Worm (Caenorhabditis elegans) whole organism, L4 larva: ENCODE data around the gene Y47D3A.31.
A peak's percentile ranks its signal among the peaks of the same experiment; 100 is the strongest.

Experiments used
- aha-1 ChIP-seq: fragments of 150-350 bp; peaks from one replicate; lab custom pipeline; 2014; ENCODE audit warnings: missing biosample characterization, missing genetic modification characterization
- ama-1 ChIP-seq: fragments of 150-350 bp; optimal IDR thresholded peaks from 2 replicates; lab custom pipeline; 2014; ENCODE audit warnings: inconsistent platforms, mixed read lengths
- ceh-82 ChIP-seq: sonication (generic microtip); optimal IDR thresholded peaks from 2 replicates; lab custom pipeline; 2017; ENCODE audit warnings: missing biosample characterization, missing genetic modification characterization
- dve-1 ChIP-seq: sonication (generic microtip); optimal IDR thresholded peaks from 2 replicates; lab custom pipeline; 2017; ENCODE audit warnings: antibody characterized with exemption, mild to moderate bottlenecking, missing genetic modification characterization, missing compliant biosample characterization; ENCODE audit not compliant: insufficient read depth
- lin-13 ChIP-seq: fragments of 150-350 bp; optimal IDR thresholded peaks from 2 replicates; lab custom pipeline; 2014; ENCODE audit warnings: missing biosample characterization, missing genetic modification reagents, missing genetic modification characterization
- lin-39 ChIP-seq: fragments of 150-350 bp; optimal IDR thresholded peaks from 2 replicates; lab custom pipeline; 2014; ENCODE audit warnings: missing biosample characterization, missing genetic modification reagents, missing genetic modification characterization
- nhr-11 ChIP-seq: fragments of 150-350 bp; optimal IDR thresholded peaks from 2 replicates; lab custom pipeline; 2014; ENCODE audit warnings: missing biosample characterization, missing genetic modification characterization
- nhr-77 ChIP-seq: fragments of 150-350 bp; optimal IDR thresholded peaks from 2 replicates; lab custom pipeline; 2014; ENCODE audit warnings: missing biosample characterization, missing genetic modification characterization
- unc-39 ChIP-seq: sonication (generic microtip); optimal IDR thresholded peaks from 2 replicates; lab custom pipeline; 2017; ENCODE audit warnings: missing biosample characterization, missing genetic modification characterization
- ztf-11 ChIP-seq: fragments of 150-350 bp; optimal IDR thresholded peaks from 2 replicates; lab custom pipeline; 2014; ENCODE audit warnings: missing biosample characterization, missing genetic modification characterization

DNA sequence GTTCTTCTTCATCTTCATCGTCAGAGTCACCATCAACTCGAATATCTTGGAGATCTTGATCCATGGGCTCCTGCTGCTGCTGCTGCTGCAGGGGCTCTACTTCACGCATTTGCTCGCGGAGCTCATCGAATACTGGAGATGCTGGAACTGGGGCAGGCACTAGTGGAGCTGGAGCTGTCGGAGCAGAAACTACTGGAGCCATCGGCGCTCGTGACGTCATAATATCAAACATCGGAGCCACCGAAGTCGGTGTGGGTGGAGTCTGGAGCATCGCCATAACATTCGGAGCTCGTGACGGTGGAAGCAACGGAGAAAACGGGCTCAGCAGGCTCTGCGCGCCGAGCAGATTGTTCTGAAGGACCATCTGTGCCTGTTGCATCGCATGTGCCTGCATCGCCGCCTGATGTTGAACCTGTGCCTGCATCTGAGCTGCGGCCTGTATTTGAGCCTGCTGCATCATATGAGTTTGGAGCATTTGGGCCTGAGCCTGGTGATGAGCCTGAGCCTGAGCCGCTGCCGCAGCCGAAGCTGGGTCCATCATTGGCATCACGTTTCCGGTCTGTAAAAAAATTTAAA, 18.7 kb upstream of the Y47D3A.31 start:
- TF ChIP-seq lin-13 (GFP tag; lab: Kevin White, UChicago) (no peak), ama-1 (lab: Kevin White, UChicago) (no peak), dve-1 (tag; lab: Kevin White, UChicago) (no peak), ceh-82 (tag; lab: Kevin White, UChicago) (no peak), nhr-11 (tag; lab: Kevin White, UChicago) (no peak), unc-39 (no peak), nhr-77 (tag; lab: Kevin White, UChicago) (no peak), ztf-11 (tag; lab: Kevin White, UChicago) (no peak), aha-1 (tag; lab: Kevin White, UChicago) (peak; percentile 96), lin-39 (tag; lab: Kevin White, UChicago) (no peak)
